Fruit fly (Drosophila melanogaster) whole organism, embryonic: ENCODE data around the gene CG3342.

Source experiments
- Abd-B ChIP-seq: fragments of 200-800 bp; sonication (Bioruptor generic); optimal IDR thresholded peaks from 2 replicates; lab custom pipeline; 2018; ENCODE audit warnings: missing biosample characterization, mild to moderate bottlenecking, missing genetic modification characterization, moderate library complexity
- Bgb ChIP-seq: fragments of 200-800 bp; sonication (Bioruptor generic); IDR thresholded peaks from 2 replicates; pipeline ENCODE4 v1.3.6; 2022; ENCODE audit warnings: missing biosample characterization, missing genetic modification characterization; ENCODE audit not compliant: partially characterized antibody
- CG10366 ChIP-seq: fragments of 200-800 bp; sonication (Bioruptor generic); IDR thresholded peaks from 2 replicates; pipeline ENCODE4 v1.3.6; 2022; ENCODE audit warnings: missing biosample characterization, missing genetic modification characterization
- CG10565 ChIP-seq: fragments of 200-800 bp; sonication (Bioruptor generic); optimal IDR thresholded peaks from 3 replicates; lab custom pipeline; 2016; ENCODE audit warnings: missing biosample characterization, mild to moderate bottlenecking, missing genetic modification characterization
- CG11723 ChIP-seq: fragments of 200-800 bp; sonication (Bioruptor generic); optimal IDR thresholded peaks from 2 replicates; lab custom pipeline; 2017; ENCODE audit warnings: missing biosample characterization, mild to moderate bottlenecking, missing genetic modification characterization
- CG12219 ChIP-seq: fragments of 200-800 bp; sonication (Bioruptor generic); optimal IDR thresholded peaks from 3 replicates; lab custom pipeline; 2018; ENCODE audit warnings: missing biosample characterization, mild to moderate bottlenecking, missing genetic modification characterization
- CG12659 ChIP-seq: fragments of 200-800 bp; sonication (Bioruptor generic); optimal IDR thresholded peaks from 3 replicates; lab custom pipeline; 2017; ENCODE audit warnings: mild to moderate bottlenecking, missing biosample characterization, missing genetic modification reagents, missing genetic modification characterization
- CG1602 ChIP-seq: fragments of 200-800 bp; sonication (Bioruptor generic); optimal IDR thresholded peaks from 3 replicates; lab custom pipeline; 2016; ENCODE audit warnings: missing biosample characterization, missing genetic modification characterization
- CG16815 ChIP-seq: fragments of 200-800 bp; sonication (Bioruptor generic); optimal IDR thresholded peaks from 3 replicates; lab custom pipeline; 2017; ENCODE audit warnings: missing biosample characterization, mild to moderate bottlenecking, missing genetic modification characterization
- CG16863 ChIP-seq: fragments of 200-800 bp; sonication (Bioruptor generic); optimal IDR thresholded peaks from 3 replicates; lab custom pipeline; 2016; ENCODE audit warnings: missing biosample characterization, missing genetic modification characterization
- CG2889 ChIP-seq: fragments of 200-800 bp; sonication (Bioruptor generic); IDR thresholded peaks from 3 replicates; pipeline ENCODE4 v1.3.6; 2022; ENCODE audit warnings: missing biosample characterization, missing genetic modification characterization
- CG32532 ChIP-seq: fragments of 200-800 bp; sonication (Bioruptor generic); IDR thresholded peaks from 2 replicates; pipeline ENCODE4 v1.3.6; 2022; ENCODE audit warnings: missing biosample characterization, missing genetic modification characterization
- CG34376 ChIP-seq: fragments of 200-800 bp; sonication (Bioruptor generic); optimal IDR thresholded peaks from 2 replicates; lab custom pipeline; 2018; ENCODE audit warnings: missing biosample characterization, mild to moderate bottlenecking, missing genetic modification characterization
- CG3838 ChIP-seq: fragments of 200-800 bp; sonication (Bioruptor generic); optimal IDR thresholded peaks from 3 replicates; lab custom pipeline; 2016; ENCODE audit warnings: missing biosample characterization, missing genetic modification characterization
- CG3847 ChIP-seq: fragments of 200-800 bp; sonication (Bioruptor generic); IDR thresholded peaks from 2 replicates; pipeline ENCODE4 v1.3.6; 2022; ENCODE audit warnings: missing biosample characterization, missing genetic modification characterization
- CG6683 ChIP-seq: fragments of 200-800 bp; sonication (Bioruptor generic); optimal IDR thresholded peaks from 2 replicates; lab custom pipeline; 2017; ENCODE audit warnings: missing biosample characterization, mild to moderate bottlenecking, missing genetic modification characterization, missing genetic modification reagents
- CG6813 ChIP-seq: fragments of 200-800 bp; sonication (Bioruptor generic); optimal IDR thresholded peaks from 2 replicates; lab custom pipeline; 2017; ENCODE audit warnings: missing biosample characterization, missing genetic modification characterization, mild to moderate bottlenecking, moderate library complexity, missing genetic modification reagents
- CG6854 ChIP-seq: fragments of 200-800 bp; sonication (Bioruptor generic); optimal IDR thresholded peaks from 3 replicates; lab custom pipeline; 2017; ENCODE audit warnings: missing biosample characterization, mild to moderate bottlenecking, missing genetic modification characterization
- CG7745 ChIP-seq: fragments of 200-800 bp; sonication (Bioruptor generic); optimal IDR thresholded peaks from 2 replicates; lab custom pipeline; 2018; ENCODE audit warnings: missing biosample characterization, mild to moderate bottlenecking, missing genetic modification characterization, moderate library complexity
- CG8290 ChIP-seq, 3 experiments: fragments of 200-800 bp; sonication (Bioruptor generic); optimal IDR thresholded peaks; 2 replicates each; lab custom pipeline; 2016 to 2019; ENCODE audit warnings: missing biosample characterization in 3 of 3, missing genetic modification characterization in 3 of 3, mild to moderate bottlenecking in 2 of 3, moderate library complexity in 1 of 3
- CG8924 ChIP-seq: fragments of 200-800 bp; optimal IDR thresholded peaks from 3 replicates; lab custom pipeline; 2019; ENCODE audit warnings: missing biosample characterization, mild to moderate bottlenecking, missing genetic modification characterization, moderate library complexity
- Drgx ChIP-seq: fragments of 200-800 bp; sonication (Bioruptor generic); IDR thresholded peaks from 2 replicates; pipeline ENCODE4 v1.3.6; 2022; ENCODE audit warnings: missing biosample characterization, missing genetic modification characterization
- ERR ChIP-seq: fragments of 200-800 bp; sonication (Bioruptor generic); optimal IDR thresholded peaks from 2 replicates; lab custom pipeline; 2016; ENCODE audit warnings: missing biosample characterization, missing genetic modification characterization
- Gug ChIP-seq: fragments of 200-800 bp; sonication (Bioruptor generic); IDR thresholded peaks from 4 replicates; pipeline ENCODE4 v1.3.6; 2022; ENCODE audit warnings: missing biosample characterization, missing genetic modification characterization
- HLH3B ChIP-seq: fragments of 200-800 bp; sonication (Bioruptor generic); IDR thresholded peaks from 2 replicates; pipeline ENCODE4 v1.3.6; 2022; ENCODE audit warnings: missing biosample characterization, missing genetic modification characterization
- Hr78 ChIP-seq, 2 experiments: fragments of 200-800 bp in 1 of 2; fragments of >200 bp in 1 of 2; sonication (Bioruptor generic) in 1 of 2; optimal IDR thresholded peaks; 2 replicates each; lab custom pipeline; 2017 to 2019; ENCODE audit warnings: missing biosample characterization in 2 of 2, missing genetic modification characterization in 2 of 2, mild to moderate bottlenecking in 1 of 2, moderate library complexity in 1 of 2
- Lpt ChIP-seq: fragments of >200 bp; optimal IDR thresholded peaks from 2 replicates; lab custom pipeline; 2018; ENCODE audit warnings: missing biosample characterization, missing genetic modification characterization
- Meics ChIP-seq: fragments of 200-800 bp; sonication (Bioruptor generic); optimal IDR thresholded peaks from 2 replicates; lab custom pipeline; 2017; ENCODE audit warnings: missing biosample characterization, mild to moderate bottlenecking, missing genetic modification characterization
- Mes4 ChIP-seq: fragments of 200-800 bp; sonication (Bioruptor generic); optimal IDR thresholded peaks from 2 replicates; lab custom pipeline; 2016; ENCODE audit warnings: missing biosample characterization, missing genetic modification characterization
- Nf-YB ChIP-seq: fragments of 200-800 bp; sonication (Bioruptor generic); optimal IDR thresholded peaks from 3 replicates; lab custom pipeline; 2019; ENCODE audit warnings: missing biosample characterization, mild to moderate bottlenecking, missing genetic modification characterization, moderate library complexity
- PHDP ChIP-seq: fragments of 200-800 bp; sonication (Bioruptor generic); optimal IDR thresholded peaks from 3 replicates; lab custom pipeline; 2018; ENCODE audit warnings: missing biosample characterization, mild to moderate bottlenecking, missing genetic modification characterization, moderate library complexity
- Pdp1 ChIP-seq, 2 experiments: fragments of 200-800 bp; sonication (Bioruptor generic); optimal IDR thresholded peaks; 3 replicates each; lab custom pipeline; 2016; ENCODE audit warnings: missing biosample characterization in 2 of 2, missing genetic modification characterization in 2 of 2, mild to moderate bottlenecking in 1 of 2, moderate library complexity in 1 of 2
- Side ChIP-seq: fragments of 200-800 bp; sonication (Bioruptor generic); optimal IDR thresholded peaks from 2 replicates; lab custom pipeline; 2016; ENCODE audit warnings: missing biosample characterization, missing genetic modification characterization
- Ssrp ChIP-seq: fragments of 200-800 bp; sonication (Bioruptor generic); optimal IDR thresholded peaks from 2 replicates; lab custom pipeline; 2018; ENCODE audit warnings: missing biosample characterization, mild to moderate bottlenecking, missing genetic modification characterization, moderate library complexity
- Taf1 ChIP-seq: fragments of 200-800 bp; sonication (Bioruptor generic); IDR thresholded peaks from 2 replicates; pipeline ENCODE4 v1.3.6; 2022; ENCODE audit warnings: missing biosample characterization, missing genetic modification characterization
- Tbp ChIP-seq: fragments of >200 bp; optimal IDR thresholded peaks from 2 replicates; lab custom pipeline; 2018; ENCODE audit warnings: missing biosample characterization, missing genetic modification characterization
- ac ChIP-seq: fragments of 200-800 bp; sonication (Bioruptor generic); optimal IDR thresholded peaks from 3 replicates; lab custom pipeline; 2017; ENCODE audit warnings: missing biosample characterization, mild to moderate bottlenecking, missing genetic modification characterization
- cad ChIP-seq: fragments of >200 bp; optimal IDR thresholded peaks from 2 replicates; lab custom pipeline; 2017; ENCODE audit warnings: missing biosample characterization, missing genetic modification characterization
- cas ChIP-seq: fragments of 200-800 bp; sonication (Bioruptor generic); IDR thresholded peaks from 2 replicates; pipeline ENCODE4 v1.3.6; 2022; ENCODE audit warnings: missing biosample characterization, missing genetic modification characterization
- danr ChIP-seq: fragments of 200-800 bp; sonication (Bioruptor generic); IDR thresholded peaks from 2 replicates; pipeline ENCODE4 v1.3.6; 2022; ENCODE audit warnings: missing biosample characterization, missing genetic modification characterization
- ewg ChIP-seq: fragments of 200-800 bp; sonication (Bioruptor generic); optimal IDR thresholded peaks from 3 replicates; lab custom pipeline; 2017; ENCODE audit warnings: mild to moderate bottlenecking, missing biosample characterization, missing genetic modification reagents, missing genetic modification characterization
- fd102C ChIP-seq: fragments of 200-800 bp; sonication (Bioruptor generic); optimal IDR thresholded peaks from 2 replicates; lab custom pipeline; 2018; ENCODE audit warnings: missing biosample characterization, mild to moderate bottlenecking, missing genetic modification characterization, moderate library complexity
- insv ChIP-seq, 2 experiments: fragments of 200-800 bp; sonication (Bioruptor generic); optimal IDR thresholded peaks; 3 replicates each; lab custom pipeline; 2016 to 2018; ENCODE audit warnings: missing biosample characterization in 2 of 2, missing genetic modification characterization in 2 of 2
- jing ChIP-seq: fragments of 200-800 bp; sonication (Bioruptor generic); optimal IDR thresholded peaks from 2 replicates; lab custom pipeline; 2018; ENCODE audit warnings: missing biosample characterization, mild to moderate bottlenecking, missing genetic modification characterization
- prd ChIP-seq, 3 experiments: fragments of >200 bp in 2 of 3; fragments of 200-800 bp in 1 of 3; sonication (Bioruptor generic) in 1 of 3; optimal IDR thresholded peaks in 2 of 3; IDR thresholded peaks in 1 of 3; 2 replicates in 2 of 3; 3 replicates in 1 of 3; pipeline versions ENCODE4 v1.3.6 to Lab custom; 2017 to 2022; ENCODE audit warnings: missing biosample characterization in 1 of 3, missing genetic modification characterization in 1 of 3
- ro ChIP-seq: fragments of 200-800 bp; sonication (Bioruptor generic); IDR thresholded peaks from 2 replicates; pipeline ENCODE4 v1.3.6; 2022; ENCODE audit warnings: missing biosample characterization, missing genetic modification characterization
- tup ChIP-seq: fragments of 200-800 bp; sonication (Bioruptor generic); optimal IDR thresholded peaks from 2 replicates; lab custom pipeline; 2016; ENCODE audit warnings: missing biosample characterization, mild to moderate bottlenecking, missing genetic modification characterization, moderate library complexity
- zfh2 ChIP-seq: fragments of 200-800 bp; sonication (Bioruptor generic); optimal IDR thresholded peaks from 2 replicates; lab custom pipeline; 2016; ENCODE audit warnings: missing biosample characterization, missing genetic modification characterization

The CG3342 gene

DNA sequence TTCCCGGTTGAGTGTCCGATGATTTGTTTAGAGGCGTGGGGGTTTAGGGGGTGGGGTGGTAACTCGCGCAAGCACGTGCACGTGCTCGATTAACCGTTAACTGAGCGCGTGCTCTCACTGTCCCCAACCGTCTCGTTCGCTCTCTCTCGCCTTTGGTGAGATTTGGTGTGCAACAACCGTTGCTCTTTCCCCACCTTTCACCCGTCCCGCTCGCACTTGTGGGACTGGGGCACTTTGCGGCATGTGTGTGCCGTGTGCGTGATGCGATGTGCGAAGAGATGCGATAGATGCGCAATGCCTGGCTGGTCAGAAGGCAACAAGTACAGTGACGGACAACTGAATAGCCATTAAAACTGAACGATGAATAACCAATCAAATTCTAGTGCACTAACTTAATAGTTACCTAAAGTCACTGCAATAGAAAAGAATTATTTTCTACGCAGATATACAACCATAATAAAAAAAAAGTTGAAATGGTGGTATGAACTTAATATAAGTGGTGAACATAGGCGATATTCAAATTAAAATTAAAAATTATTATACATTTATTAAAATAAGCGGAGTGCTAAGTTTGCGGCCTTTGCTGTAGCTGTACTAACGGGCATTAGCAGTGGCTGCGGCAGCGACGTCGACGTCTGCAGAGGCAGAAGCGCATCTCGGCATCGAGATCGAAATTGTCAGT lies 43.7 kb upstream of the CG3342 start (continued):
- TF ChIP-seq Drgx (GFP tag; lab: Robert Waterston, UW) (peak; percentile 92), Side (GFP tag; lab: Kevin White, UChicago) (peak; percentile 28), CG8290 (GFP tag; optimal IDR thresholded peaks at IDR 0.05; lab: Kevin White, UChicago) (no peak), CG8290 (tag; optimal IDR thresholded peaks at IDR 0.05; lab: Kevin White, UChicago) (peak; percentile 17 to 62), CG11723 (GFP tag; lab: Kevin White, UChicago) (peak; percentile 82), CG3847 (GFP tag; lab: Robert Waterston, UW) (peak; percentile 75), Mes4 (GFP tag; lab: Kevin White, UChicago) (peak; percentile 41), Nf-YB (GFP tag; lab: Kevin White, UChicago) (peak; percentile 82), CG8924 (tag; lab: Kevin White, UChicago) (peak; percentile 92), Tbp (GFP tag; lab: Kevin White, UChicago) (no peak), PHDP (tag; lab: Kevin White, UChicago) (peak; percentile 87), CG32532 (GFP tag; lab: Robert Waterston, UW) (peak; percentile 66; the same call in 1 of the 2 replicates), ERR (GFP tag; lab: Kevin White, UChicago) (no peak), ro (GFP tag; lab: Robert Waterston, UW) (peak; percentile 70; the same call in 1 of the 2 replicates), CG1602 (GFP tag; lab: Kevin White, UChicago) (peak; percentile 77), Abd-B (GFP tag; lab: Kevin White, UChicago) (peak; percentile 68), Bgb (GFP tag; lab: Robert Waterston, UW) (no peak), CG16863 (GFP tag; lab: Kevin White, UChicago) (peak; percentile 15), Gug (GFP tag; lab: Robert Waterston, UW) (peak; percentile 49), CG7745 (tag; lab: Kevin White, UChicago) (peak; percentile 28), CG6854 (peak; percentile 63), zfh2 (GFP tag; lab: Kevin White, UChicago) (no peak), tup (GFP tag; lab: Kevin White, UChicago) (peak; percentile 35), Hr78 (GFP tag; optimal IDR thresholded peaks at IDR 0.05; lab: Kevin White, UChicago) (peak in 1 of 2 experiments; percentile 83), CG12659 (peak; percentile 89), CG6813 (GFP tag; lab: Kevin White, UChicago) (peak; percentile 82), Ssrp (tag; lab: Kevin White, UChicago) (peak; percentile 93), jing (GFP tag; lab: Kevin White, UChicago) (peak; percentile 60), Pdp1 (GFP tag; optimal IDR thresholded peaks at IDR 0.05; lab: Kevin White, UChicago) (peak; percentile 52 to 60), CG34376 (GFP tag; lab: Kevin White, UChicago) (peak; percentile 22), HLH3B (peak; percentile 88), CG3838 (GFP tag; lab: Kevin White, UChicago) (no peak), insv (GFP tag; optimal IDR thresholded peaks at IDR 0.05; lab: Kevin White, UChicago) (peak in 1 of 2 experiments; percentile 20), prd (optimal IDR thresholded peaks at IDR 0.05; lab: Kevin White, UChicago) (no peak), prd (GFP tag; IDR thresholded peaks at IDR 0.05; lab: Robert Waterston, UW) (peak; percentile 86), CG12219 (GFP tag; lab: Kevin White, UChicago) (peak; percentile 86), CG10565 (GFP tag; lab: Kevin White, UChicago) (peak; percentile 38), cas (GFP tag; lab: Robert Waterston, UW) (no peak; the same call in 1 of the 2 replicates), CG2889 (GFP tag; lab: Robert Waterston, UW) (peak; percentile 59; the same call in 1 of the 3 replicates), fd102C (no peak), Taf1 (peak; percentile 35; the same call in 1 of the 2 replicates), CG10366 (peak; percentile 59), Meics (peak; percentile 80), ewg (GFP tag; lab: Kevin White, UChicago) (peak; percentile 81), CG16815 (GFP tag; lab: Kevin White, UChicago) (peak; percentile 82), cad (GFP tag; lab: Kevin White, UChicago) (no peak), ac (GFP tag; lab: Kevin White, UChicago) (peak; percentile 80), Lpt (no peak), danr (GFP tag; lab: Robert Waterston, UW) (peak; percentile 76), CG6683 (GFP tag; lab: Kevin White, UChicago) (peak; percentile 74)
